Fruit fly (Drosophila melanogaster): Measurements from ENCODE around the gene Phyhd1.

dm6 chr3R:10667964-10668363 is 12.8 kb downstream of the Phyhd1 start:
- TF ChIP-seq CG8478 (optimal IDR thresholded peaks at IDR 0.05) (no peak), CTCF (optimal IDR thresholded peaks at IDR 0.05) (no peak)

Data from S2 (cell line).